Fruit fly (Drosophila melanogaster): Measurements from ENCODE around the gene Pdss2.

dm6 chr3L:21044721-21045120, 17.0 kb downstream of the Pdss2 start:
- TF ChIP-seq sv (GFP tag; optimal IDR thresholded peaks at IDR 0.05): no peak
- no peak for TF ChIP-seq N (GFP tag; optimal IDR thresholded peaks at IDR 0.05)
- no peak for TF ChIP-seq Abd-B (GFP tag; optimal IDR thresholded peaks at IDR 0.05)
- no peak for TF ChIP-seq OdsH (GFP tag; optimal IDR thresholded peaks at IDR 0.05)
- TF ChIP-seq pan (optimal IDR thresholded peaks at IDR 0.05): no peak
- TF ChIP-seq dl (GFP tag; optimal IDR thresholded peaks at IDR 0.05; ENCODE audit: insufficient read depth in 1 of 2, partially characterized antibody in 2 of 2): no peak
- TF ChIP-seq GATAd (GFP tag; optimal IDR thresholded peaks at IDR 0.05): no peak
- TF ChIP-seq Dfd (GFP tag; optimal IDR thresholded peaks at IDR 0.05): no peak
- no peak for TF ChIP-seq Hr78 (GFP tag; optimal IDR thresholded peaks at IDR 0.05)
- TF ChIP-seq psq (GFP tag; optimal IDR thresholded peaks at IDR 0.05): no peak
